Fruit fly (Drosophila melanogaster): ENCODE measurements around the gene del.

del gene

dm6 chr2L:21142972-21143385 lies 5.4 kb downstream of the del start, which contains the start of gene pths (continued):
- peak; percentile 86 for TF ChIP-seq Opbp (GFP tag; IDR thresholded peaks at IDR 0.05; ENCODE audit: partially characterized antibody)
- TF ChIP-seq usp (GFP tag; optimal IDR thresholded peaks at IDR 0.05), result no peak
- peak; percentile 41 for TF ChIP-seq Dip3 (GFP tag; optimal IDR thresholded peaks at IDR 0.05)
- peak; percentile 98 for TF ChIP-seq CG30020 (tag; optimal IDR thresholded peaks at IDR 0.05)
- TF ChIP-seq pfk (GFP tag; optimal IDR thresholded peaks at IDR 0.05), result peak; percentile 47
- peak; percentile 77 for TF ChIP-seq HLH4C (GFP tag; IDR thresholded peaks at IDR 0.05; ENCODE audit: partially characterized antibody)
- 0 out of 3 replicates have a peak, but pooled peaks have one; percentile 23 for TF ChIP-seq dysf (GFP tag; IDR thresholded peaks at IDR 0.05)
- TF ChIP-seq ara (GFP tag; IDR thresholded peaks at IDR 0.05), result no peak
- TF ChIP-seq CG10462 (GFP tag; optimal IDR thresholded peaks at IDR 0.05), result no peak
- TF ChIP-seq stc (GFP tag; IDR thresholded peaks at IDR 0.05), result no peak
- TF ChIP-seq Adf1 (GFP tag; IDR thresholded peaks at IDR 0.05), result no peak
- no peak for TF ChIP-seq Side (GFP tag; optimal IDR thresholded peaks at IDR 0.05)
- no peak for TF ChIP-seq Hr39 (optimal IDR thresholded peaks at IDR 0.05)
- TF ChIP-seq wek (GFP tag; optimal IDR thresholded peaks at IDR 0.05), result no peak
- TF ChIP-seq Sox102F (GFP tag; optimal IDR thresholded peaks at IDR 0.05), result no peak
- TF ChIP-seq CG4328 (GFP tag; optimal IDR thresholded peaks at IDR 0.05), result no peak
- no peak for TF ChIP-seq gt (GFP tag; IDR thresholded peaks at IDR 0.05)
- TF ChIP-seq CG18764 (GFP tag; optimal IDR thresholded peaks at IDR 0.05), result peak; percentile 4
- TF ChIP-seq CG4404 (GFP tag; IDR thresholded peaks at IDR 0.05), result no peak; the same call in 1 of the 2 replicates
- no peak for TF ChIP-seq Trl (optimal IDR thresholded peaks at IDR 0.05)
- peak; percentile 40 for TF ChIP-seq Trl (GFP tag; optimal IDR thresholded peaks at IDR 0.05)
- no peak; the same call in 2 of the 3 replicates for TF ChIP-seq mld (GFP tag; IDR thresholded peaks at IDR 0.05; ENCODE audit: partially characterized antibody)
- TF ChIP-seq gcm (GFP tag; optimal IDR thresholded peaks at IDR 0.05), result no peak
- TF ChIP-seq pzg (GFP tag; optimal IDR thresholded peaks at IDR 0.05), result peak; percentile 92
- peak; percentile 96 for TF ChIP-seq CG1024 (GFP tag; IDR thresholded peaks at IDR 0.05)
- TF ChIP-seq CG12219 (GFP tag; optimal IDR thresholded peaks at IDR 0.05), result no peak
- no peak for TF ChIP-seq CG4282 (GFP tag; optimal IDR thresholded peaks at IDR 0.05)
- peak; percentile 23 for TF ChIP-seq her (GFP tag; optimal IDR thresholded peaks at IDR 0.05)
- TF ChIP-seq CG6272 (GFP tag; IDR thresholded peaks at IDR 0.05), result peak; percentile 42; the same call in 1 of the 2 replicates
- TF ChIP-seq Dad (GFP tag; optimal IDR thresholded peaks at IDR 0.05), result no peak
- peak; percentile 61 for TF ChIP-seq trem (tag; optimal IDR thresholded peaks at IDR 0.05)
- TF ChIP-seq Dref (GFP tag; IDR thresholded peaks at IDR 0.05), result peak; percentile 90
- no peak for TF ChIP-seq repo (GFP tag; optimal IDR thresholded peaks at IDR 0.05)
- no peak for TF ChIP-seq scrt (GFP tag; optimal IDR thresholded peaks at IDR 0.05)
- TF ChIP-seq Hr3 (GFP tag; optimal IDR thresholded peaks at IDR 0.05), result peak; percentile 88
- peak; percentile 66 for TF ChIP-seq Myb (GFP tag; optimal IDR thresholded peaks at IDR 0.05)
- TF ChIP-seq ap (GFP tag; IDR thresholded peaks at IDR 0.05), result no peak
- peak; percentile 15 to 65 for TF ChIP-seq dpn (GFP tag; optimal IDR thresholded peaks at IDR 0.05)
- no peak for TF ChIP-seq CG4730 (GFP tag; IDR thresholded peaks at IDR 0.05)
- TF ChIP-seq CG8089 (GFP tag; optimal IDR thresholded peaks at IDR 0.05), result no peak
- no peak for TF ChIP-seq CG2875 (GFP tag; optimal IDR thresholded peaks at IDR 0.05)
- TF ChIP-seq D (optimal IDR thresholded peaks at IDR 0.05), result no peak
- no peak for TF ChIP-seq D (GFP tag; optimal IDR thresholded peaks at IDR 0.05)
- TF ChIP-seq dimm (GFP tag; IDR thresholded peaks at IDR 0.05), result no peak
- TF ChIP-seq kay (GFP tag; optimal IDR thresholded peaks at IDR 0.05), result no peak
- peak; percentile 88 for TF ChIP-seq knrl (GFP tag; IDR thresholded peaks at IDR 0.05; ENCODE audit: partially characterized antibody)
- TF ChIP-seq hth (optimal IDR thresholded peaks at IDR 0.05), result no peak
- peak; percentile 54 for TF ChIP-seq NFAT (GFP tag; IDR thresholded peaks at IDR 0.05)
- TF ChIP-seq CG3847 (GFP tag; IDR thresholded peaks at IDR 0.05), result peak; percentile 59; the same call in 1 of the 2 replicates
- TF ChIP-seq pum (GFP tag; optimal IDR thresholded peaks at IDR 0.05), result peak; percentile 35
- TF ChIP-seq CG2116 (GFP tag; optimal IDR thresholded peaks at IDR 0.05), result peak; percentile 96
- TF ChIP-seq CG31224 (GFP tag; IDR thresholded peaks at IDR 0.05), result no peak
- TF ChIP-seq CG7786 (GFP tag; optimal IDR thresholded peaks at IDR 0.05), result peak; percentile 38
